Worm (Caenorhabditis elegans) whole organism, late embryonic: ENCODE results near the gene C34D10.5.
A peak's percentile ranks its signal among the peaks of the same experiment; 100 is the strongest.

Source experiments
- C38D4.7 ChIP-seq: fragments of 200-800 bp; sonication (Bioruptor generic); optimal IDR thresholded peaks from 2 replicates; lab custom pipeline; 2018; ENCODE audit warnings: mild to moderate bottlenecking, missing genetic modification characterization, moderate library complexity, missing compliant biosample characterization
- K02D7.2 ChIP-seq: sonication (generic microtip); optimal IDR thresholded peaks from 2 replicates; lab custom pipeline; 2017; ENCODE audit warnings: mild to moderate bottlenecking, missing genetic modification characterization, missing compliant biosample characterization
- ahr-1 ChIP-seq: sonication (generic microtip); optimal IDR thresholded peaks from 2 replicates; lab custom pipeline; 2016; ENCODE audit warnings: missing genetic modification characterization, missing compliant biosample characterization
- ama-1 ChIP-seq: fragments of 150-350 bp; optimal IDR thresholded peaks from 2 replicates; lab custom pipeline; 2014
- ceh-14 ChIP-seq: sonication (generic microtip); optimal IDR thresholded peaks from 2 replicates; lab custom pipeline; 2016; ENCODE audit warnings: missing genotype, missing genetic modification characterization, missing compliant biosample characterization
- ceh-19 ChIP-seq: fragments of 200-800 bp; sonication (Bioruptor generic); optimal IDR thresholded peaks from 2 replicates; lab custom pipeline; 2018; ENCODE audit warnings: mild to moderate bottlenecking, missing genetic modification characterization, missing compliant biosample characterization
- ceh-2 ChIP-seq: sonication (generic microtip); optimal IDR thresholded peaks from 2 replicates; lab custom pipeline; 2016; ENCODE audit warnings: missing genotype, missing genetic modification characterization, missing compliant biosample characterization
- ceh-22 ChIP-seq: sonication (generic microtip); optimal IDR thresholded peaks from 2 replicates; lab custom pipeline; 2017; ENCODE audit warnings: missing biosample characterization, missing genetic modification characterization
- ceh-24 ChIP-seq: sonication (generic microtip); optimal IDR thresholded peaks from 2 replicates; lab custom pipeline; 2016; ENCODE audit warnings: mild to moderate bottlenecking, missing genetic modification characterization, missing compliant biosample characterization
- ceh-30 ChIP-seq: fragments of 150-350 bp; optimal IDR thresholded peaks from 2 replicates; lab custom pipeline; 2014; ENCODE audit warnings: missing biosample characterization, missing genetic modification characterization
- ceh-31 ChIP-seq: sonication (generic microtip); optimal IDR thresholded peaks from 2 replicates; lab custom pipeline; 2016; ENCODE audit warnings: missing genetic modification characterization, missing compliant biosample characterization
- ceh-48 ChIP-seq: sonication (generic microtip); optimal IDR thresholded peaks from 2 replicates; lab custom pipeline; 2016; ENCODE audit warnings: missing genetic modification characterization, inconsistent platforms, missing compliant biosample characterization
- ceh-6 ChIP-seq: fragments of 200-800 bp; sonication (Bioruptor generic); optimal IDR thresholded peaks from 2 replicates; lab custom pipeline; 2018; ENCODE audit warnings: mild to moderate bottlenecking, missing genetic modification characterization, missing compliant biosample characterization
- dmd-4 ChIP-seq: sonication (generic microtip); optimal IDR thresholded peaks from 2 replicates; lab custom pipeline; 2016; ENCODE audit warnings: borderline replicate concordance, missing genetic modification characterization, missing compliant biosample characterization
- fax-1 ChIP-seq: sonication (generic microtip); optimal IDR thresholded peaks from 2 replicates; lab custom pipeline; 2016; ENCODE audit warnings: missing genotype, missing genetic modification characterization, missing compliant biosample characterization
- hlh-13 ChIP-seq: fragments of 200-800 bp; sonication (Bioruptor generic); optimal IDR thresholded peaks from 2 replicates; lab custom pipeline; 2018; ENCODE audit warnings: mild to moderate bottlenecking, missing genetic modification characterization, missing compliant biosample characterization
- nfya-1 ChIP-seq: sonication (generic microtip); optimal IDR thresholded peaks from 2 replicates; lab custom pipeline; 2017; ENCODE audit warnings: missing genetic modification characterization, mild to moderate bottlenecking, missing compliant biosample characterization, antibody characterized with exemption, moderate library complexity
- odd-2 ChIP-seq: sonication (generic microtip); optimal IDR thresholded peaks from 2 replicates; lab custom pipeline; 2017; ENCODE audit warnings: antibody characterized with exemption, mild to moderate bottlenecking, missing genetic modification characterization, missing compliant biosample characterization
- pax-1 ChIP-seq: fragments of 150-350 bp; optimal IDR thresholded peaks from 2 replicates; lab custom pipeline; 2014; ENCODE audit warnings: missing biosample characterization, missing genetic modification characterization
- pha-2 ChIP-seq: sonication (generic microtip); optimal IDR thresholded peaks from 2 replicates; lab custom pipeline; 2017; ENCODE audit warnings: mild to moderate bottlenecking, missing genetic modification characterization, missing compliant biosample characterization
- pqm-1 ChIP-seq: sonication (generic microtip); optimal IDR thresholded peaks from 2 replicates; lab custom pipeline; 2016; ENCODE audit warnings: missing genetic modification characterization, missing compliant biosample characterization
- pros-1 ChIP-seq: fragments of 150-350 bp; optimal IDR thresholded peaks from 2 replicates; lab custom pipeline; 2014; ENCODE audit warnings: missing biosample characterization, missing genetic modification reagents, missing genetic modification characterization
- sdc-2 ChIP-seq: sonication (generic microtip); optimal IDR thresholded peaks from 2 replicates; lab custom pipeline; 2016; ENCODE audit warnings: missing genotype, missing genetic modification characterization, missing compliant biosample characterization
- sox-2 ChIP-seq: fragments of 200-800 bp; sonication (Bioruptor generic); IDR thresholded peaks from 2 replicates; pipeline ENCODE4 v1.3.6; 2022; ENCODE audit warnings: missing genetic modification reagents, missing genetic modification characterization, missing compliant biosample characterization
- tbx-2 ChIP-seq: sonication (generic microtip); optimal IDR thresholded peaks from 2 replicates; lab custom pipeline; 2016; ENCODE audit warnings: missing genetic modification characterization, missing compliant biosample characterization
- tbx-7 ChIP-seq: sonication (generic microtip); optimal IDR thresholded peaks from 2 replicates; lab custom pipeline; 2016; ENCODE audit warnings: missing genotype, missing genetic modification characterization, missing compliant biosample characterization
- unc-3 ChIP-seq, 2 experiments: fragments of 200-800 bp in 1 of 2; sonication (Bioruptor generic) in 1 of 2; sonication (generic microtip) in 1 of 2; conservative IDR thresholded peaks in 1 of 2; optimal IDR thresholded peaks in 1 of 2; 2 replicates each; pipeline versions ENCODE4 v1.3.6 to Lab custom; 2016 to 2022; ENCODE audit warnings: missing compliant biosample characterization in 2 of 2, missing genetic modification characterization in 2 of 2, missing genetic modification reagents in 1 of 2
- unc-42 ChIP-seq: sonication (generic microtip); optimal IDR thresholded peaks from 2 replicates; lab custom pipeline; 2016; ENCODE audit warnings: missing genotype, missing genetic modification characterization, missing compliant biosample characterization
- unc-55 ChIP-seq: sonication (generic microtip); optimal IDR thresholded peaks from 2 replicates; lab custom pipeline; 2017; ENCODE audit warnings: missing biosample characterization, missing genetic modification reagents, missing genetic modification characterization

C34D10.5 gene

ce11 chrX:8003663-8004062 lies 14.2 kb upstream of the C34D10.5 start, which contains the start of the genes F45E1.1 and F45E1.2:
F45E1.1 (plus strand) TSS chrX:8003682.
F45E1.2 (plus strand) TSS chrX:8003733.
- TF ChIP-seq ceh-2 (tag; lab: Kevin White, UChicago), result no peak

- TF ChIP-seq ceh-31 (peak; percentile 34), ceh-14 (tag; lab: Kevin White, UChicago) (no peak)
Measured at ce11 chrX:8004845-8005244, 13.0 kb upstream of the C34D10.5 start.

- TF ChIP-seq odd-2 (no peak), sox-2 (GFP tag; lab: Robert Waterston, UW) (no peak), ceh-31 (peak; percentile 71), ceh-30 (tag; lab: Kevin White, UChicago) (no peak), ceh-48 (peak; percentile 5), hlh-13 (GFP tag; lab: Kevin White, UChicago) (no peak), unc-42 (tag; lab: Kevin White, UChicago) (peak; percentile 11), pax-1 (no peak)
Measured at ce11 chrX:8005967-8006366, 11.9 kb upstream of the C34D10.5 start.

ce11 chrX:8010652-8011051 lies 7.2 kb upstream of the C34D10.5 start:
- TF ChIP-seq ahr-1 (no peak), ceh-2 (tag; lab: Kevin White, UChicago) (no peak), fax-1 (tag; lab: Kevin White, UChicago) (no peak), dmd-4 (tag; lab: Kevin White, UChicago) (no peak), ceh-14 (tag; lab: Kevin White, UChicago) (no peak), unc-3 (GFP tag; conservative IDR thresholded peaks at IDR 0.05; lab: Robert Waterston, UW) (no peak), unc-3 (tag; optimal IDR thresholded peaks at IDR 0.05; lab: Kevin White, UChicago) (no peak), pha-2 (no peak), C38D4.7 (GFP tag; lab: Kevin White, UChicago) (no peak), nfya-1 (no peak), tbx-2 (tag; lab: Kevin White, UChicago) (no peak)
- TF ChIP-seq, all 69 proteins: peak for 0

ce11 chrX:8014407-8015003 lies 3.3 kb upstream of the C34D10.5 start, which contains the start of gene unk-1:
unk-1 (plus strand) TSS chrX:8014983.
- TF ChIP-seq sox-2 (GFP tag; lab: Robert Waterston, UW) (no peak), K02D7.2 (tag; lab: Kevin White, UChicago) (no peak), ceh-6 (GFP tag; lab: Kevin White, UChicago) (no peak), pha-2 (no peak), ahr-1 (no peak), pax-1 (no peak), ceh-2 (tag; lab: Kevin White, UChicago) (no peak), tbx-7 (tag; lab: Kevin White, UChicago) (no peak), unc-55 (GFP tag; lab: Kevin White, UChicago) (no peak), sdc-2 (no peak), ceh-19 (GFP tag; lab: Kevin White, UChicago) (no peak)
- TF ChIP-seq, all 69 proteins: peak for 0

ce11 chrX:8015889-8016288 lies 1.9 kb upstream of the C34D10.5 start:
- TF ChIP-seq ceh-48, result no peak
- TF ChIP-seq ceh-24, result no peak
- TF ChIP-seq odd-2, result no peak
- TF ChIP-seq ama-1, result no peak

- TF ChIP-seq sox-2 (GFP tag; lab: Robert Waterston, UW) (no peak), pqm-1 (tag; lab: Kevin White, UChicago) (no peak), ceh-22 (no peak), pros-1 (no peak), sdc-2 (no peak), tbx-2 (tag; lab: Kevin White, UChicago) (no peak)
Measured at ce11 chrX:8017305-8017704, 522 bp upstream of the C34D10.5 start.
